Worm (Caenorhabditis elegans) whole organism, L1 larva: ENCODE data around the gene coa-1.

ENCODE experiments used
- lin-13 ChIP-seq: fragments of 150-350 bp; optimal IDR thresholded peaks from 2 replicates; lab custom pipeline; 2014; ENCODE audit warnings: missing biosample characterization, missing genetic modification reagents, missing genetic modification characterization
- nhr-12 ChIP-seq: sonication (generic microtip); optimal IDR thresholded peaks from 2 replicates; lab custom pipeline; 2017; ENCODE audit warnings: missing biosample characterization, missing genetic modification characterization
- pag-3 ChIP-seq: sonication (generic microtip); optimal IDR thresholded peaks from 2 replicates; lab custom pipeline; 2017; ENCODE audit warnings: missing genetic modification characterization, mild to moderate bottlenecking, missing compliant biosample characterization, antibody characterized with exemption, borderline replicate concordance; ENCODE audit not compliant: insufficient read depth

DNA sequence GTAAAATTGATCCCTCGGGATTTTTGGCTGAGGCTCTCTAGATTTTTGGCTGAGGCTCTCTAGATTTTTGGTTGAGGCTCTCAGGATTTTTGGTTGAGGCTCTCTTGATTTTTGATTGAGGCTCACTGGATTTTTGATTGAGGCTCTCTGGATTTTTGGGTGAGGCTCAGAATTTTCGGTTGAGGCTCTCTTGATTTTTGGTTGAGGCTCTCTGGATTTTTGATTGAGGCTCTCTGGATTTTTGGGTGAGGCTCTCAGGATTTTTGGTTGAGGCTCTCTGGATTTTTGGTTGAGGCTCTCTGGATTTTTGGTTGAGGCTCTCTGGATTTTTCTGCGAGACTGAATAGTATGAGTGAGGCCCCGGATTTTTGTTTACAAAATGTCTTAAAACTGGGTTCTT lies 31.0 kb downstream of the coa-1 start:
- TF ChIP-seq nhr-12 (no peak), lin-13 (no peak), pag-3 (tag; lab: Kevin White, UChicago) (no peak)
